Fruit fly (Drosophila melanogaster) whole organism, embryonic: ENCODE data around the gene Fpgs1.

Experiments used
- ATbp ChIP-seq: fragments of 200-800 bp; sonication (Bioruptor generic); optimal IDR thresholded peaks from 2 replicates; lab custom pipeline; 2017; ENCODE audit warnings: missing biosample characterization, mild to moderate bottlenecking, missing genetic modification characterization, missing genetic modification reagents
- C15 ChIP-seq: fragments of 200-800 bp; sonication (Bioruptor generic); IDR thresholded peaks from 3 replicates; pipeline ENCODE4 v1.3.6; 2022; ENCODE audit warnings: missing biosample characterization, missing genetic modification characterization
- CG11504 ChIP-seq: fragments of 200-800 bp; sonication (Bioruptor generic); optimal IDR thresholded peaks from 3 replicates; lab custom pipeline; 2019; ENCODE audit warnings: missing biosample characterization, mild to moderate bottlenecking, missing genetic modification characterization, moderate library complexity
- CG12104 ChIP-seq: fragments of 200-800 bp; sonication (Bioruptor generic); optimal IDR thresholded peaks from 3 replicates; lab custom pipeline; 2016; ENCODE audit warnings: missing biosample characterization, missing genetic modification characterization
- CG12299 ChIP-seq: fragments of 200-800 bp; sonication (Bioruptor generic); optimal IDR thresholded peaks from 2 replicates; lab custom pipeline; 2018; ENCODE audit warnings: missing biosample characterization, mild to moderate bottlenecking, missing genetic modification characterization
- CG1233 ChIP-seq: fragments of 200-800 bp; sonication (Bioruptor generic); optimal IDR thresholded peaks from 4 replicates; lab custom pipeline; 2018; ENCODE audit warnings: missing biosample characterization, mild to moderate bottlenecking, missing genetic modification characterization
- CG12659 ChIP-seq: fragments of 200-800 bp; sonication (Bioruptor generic); optimal IDR thresholded peaks from 3 replicates; lab custom pipeline; 2017; ENCODE audit warnings: mild to moderate bottlenecking, missing biosample characterization, missing genetic modification reagents, missing genetic modification characterization
- CG12942 ChIP-seq: fragments of 200-800 bp; sonication (Bioruptor generic); optimal IDR thresholded peaks from 3 replicates; lab custom pipeline; 2016; ENCODE audit warnings: missing biosample characterization, missing genetic modification characterization
- CG15601 ChIP-seq: fragments of 200-800 bp; sonication (Bioruptor generic); optimal IDR thresholded peaks from 3 replicates; lab custom pipeline; 2019; ENCODE audit warnings: missing biosample characterization, mild to moderate bottlenecking, missing genetic modification characterization, moderate library complexity
- CG1602 ChIP-seq: fragments of 200-800 bp; sonication (Bioruptor generic); optimal IDR thresholded peaks from 3 replicates; lab custom pipeline; 2016; ENCODE audit warnings: missing biosample characterization, missing genetic modification characterization
- CG17361 ChIP-seq: fragments of 200-800 bp; sonication (Bioruptor generic); IDR thresholded peaks from 3 replicates; pipeline ENCODE4 v1.3.6; 2022; ENCODE audit warnings: missing biosample characterization, missing genetic modification characterization
- CG17829 ChIP-seq: fragments of 200-800 bp; optimal IDR thresholded peaks from 2 replicates; lab custom pipeline; 2019; ENCODE audit warnings: missing biosample characterization, mild to moderate bottlenecking, missing genetic modification characterization, moderate library complexity
- CG2129 ChIP-seq: fragments of 200-800 bp; sonication (Bioruptor generic); IDR thresholded peaks from 2 replicates; pipeline ENCODE4 v1.3.6; 2022; ENCODE audit warnings: missing biosample characterization, missing genetic modification characterization; ENCODE audit not compliant: partially characterized antibody
- CG30020 ChIP-seq: fragments of 200-800 bp; optimal IDR thresholded peaks from 2 replicates; lab custom pipeline; 2019; ENCODE audit warnings: missing biosample characterization, mild to moderate bottlenecking, missing genetic modification characterization, moderate library complexity
- CG31365 ChIP-seq: fragments of 200-800 bp; sonication (Bioruptor generic); optimal IDR thresholded peaks from 2 replicates; lab custom pipeline; 2018; ENCODE audit warnings: missing biosample characterization, mild to moderate bottlenecking, missing genetic modification characterization
- CG34224 ChIP-seq: fragments of 200-800 bp; sonication (Bioruptor generic); IDR thresholded peaks from 3 replicates; pipeline ENCODE4 v1.3.6; 2022; ENCODE audit warnings: missing biosample characterization, missing genetic modification characterization; ENCODE audit not compliant: partially characterized antibody
- CG5953 ChIP-seq: fragments of 200-800 bp; sonication (Bioruptor generic); IDR thresholded peaks from 2 replicates; pipeline ENCODE4 v1.3.6; 2022; ENCODE audit warnings: missing biosample characterization, missing genetic modification characterization
- CG6272 ChIP-seq: fragments of 200-800 bp; sonication (Bioruptor generic); IDR thresholded peaks from 2 replicates; pipeline ENCODE4 v1.3.6; 2022; ENCODE audit warnings: missing biosample characterization, missing genetic modification characterization
- CG6765 ChIP-seq: fragments of 200-800 bp; sonication (Bioruptor generic); optimal IDR thresholded peaks from 3 replicates; lab custom pipeline; 2017; ENCODE audit warnings: missing biosample characterization, mild to moderate bottlenecking, missing genetic modification characterization
- CG6854 ChIP-seq: fragments of 200-800 bp; sonication (Bioruptor generic); optimal IDR thresholded peaks from 3 replicates; lab custom pipeline; 2017; ENCODE audit warnings: missing biosample characterization, mild to moderate bottlenecking, missing genetic modification characterization
- CG7745 ChIP-seq: fragments of 200-800 bp; sonication (Bioruptor generic); optimal IDR thresholded peaks from 2 replicates; lab custom pipeline; 2018; ENCODE audit warnings: missing biosample characterization, mild to moderate bottlenecking, missing genetic modification characterization, moderate library complexity
- CG8924 ChIP-seq: fragments of 200-800 bp; optimal IDR thresholded peaks from 3 replicates; lab custom pipeline; 2019; ENCODE audit warnings: missing biosample characterization, mild to moderate bottlenecking, missing genetic modification characterization, moderate library complexity
- CrebB ChIP-seq: fragments of 200-800 bp; sonication (Bioruptor generic); optimal IDR thresholded peaks from 3 replicates; lab custom pipeline; 2018; ENCODE audit warnings: missing biosample characterization, mild to moderate bottlenecking, missing genetic modification characterization
- Deaf1 ChIP-seq: fragments of 200-800 bp; optimal IDR thresholded peaks from 3 replicates; lab custom pipeline; 2019; ENCODE audit warnings: missing biosample characterization, mild to moderate bottlenecking, missing genetic modification characterization, moderate library complexity
- Dref ChIP-seq: fragments of 200-800 bp; sonication (Bioruptor generic); IDR thresholded peaks from 2 replicates; pipeline ENCODE4 v1.3.6; 2022; ENCODE audit warnings: missing biosample characterization, missing genetic modification characterization
- E2f2 ChIP-seq: fragments of 200-800 bp; sonication (Bioruptor generic); IDR thresholded peaks from 2 replicates; pipeline ENCODE4 v1.3.6; 2022; ENCODE audit warnings: missing biosample characterization, missing genetic modification characterization
- Fer3 ChIP-seq: fragments of 200-800 bp; sonication (Bioruptor generic); optimal IDR thresholded peaks from 2 replicates; lab custom pipeline; 2018; ENCODE audit warnings: missing biosample characterization, mild to moderate bottlenecking, missing genetic modification characterization, moderate library complexity
- Gug ChIP-seq: fragments of 200-800 bp; sonication (Bioruptor generic); IDR thresholded peaks from 4 replicates; pipeline ENCODE4 v1.3.6; 2022; ENCODE audit warnings: missing biosample characterization, missing genetic modification characterization
- Kr ChIP-seq: fragments of 200-800 bp; sonication (Bioruptor generic); optimal IDR thresholded peaks from 2 replicates; lab custom pipeline; 2017; ENCODE audit warnings: missing biosample characterization, mild to moderate bottlenecking, missing genetic modification characterization
- Meics ChIP-seq: fragments of 200-800 bp; sonication (Bioruptor generic); optimal IDR thresholded peaks from 2 replicates; lab custom pipeline; 2017; ENCODE audit warnings: missing biosample characterization, mild to moderate bottlenecking, missing genetic modification characterization
- Side ChIP-seq: fragments of 200-800 bp; sonication (Bioruptor generic); optimal IDR thresholded peaks from 2 replicates; lab custom pipeline; 2016; ENCODE audit warnings: missing biosample characterization, missing genetic modification characterization
- cg ChIP-seq: fragments of 200-800 bp; sonication (Bioruptor generic); optimal IDR thresholded peaks from 3 replicates; lab custom pipeline; 2019; ENCODE audit warnings: missing biosample characterization, mild to moderate bottlenecking, missing genetic modification characterization, moderate library complexity
- chif ChIP-seq, 2 experiments: fragments of 200-800 bp; sonication (Bioruptor generic); optimal IDR thresholded peaks; 3 replicates each; lab custom pipeline; 2016; ENCODE audit warnings: missing biosample characterization in 2 of 2, missing genetic modification characterization in 2 of 2
- croc ChIP-seq: fragments of 200-800 bp; sonication (Bioruptor generic); conservative IDR thresholded peaks from 3 replicates; pipeline ENCODE4 v1.3.6; 2022; ENCODE audit warnings: missing biosample characterization, missing genetic modification characterization
- crol ChIP-seq: fragments of 200-800 bp; sonication (Bioruptor generic); IDR thresholded peaks from 2 replicates; pipeline ENCODE4 v1.3.6; 2022; ENCODE audit warnings: missing biosample characterization, missing genetic modification characterization
- disco-r ChIP-seq: fragments of 200-800 bp; sonication (Bioruptor generic); optimal IDR thresholded peaks from 2 replicates; lab custom pipeline; 2016; ENCODE audit warnings: missing biosample characterization, missing genetic modification characterization
- dmrt11E ChIP-seq: fragments of 200-800 bp; sonication (Bioruptor generic); optimal IDR thresholded peaks from 3 replicates; lab custom pipeline; 2018; ENCODE audit warnings: missing biosample characterization, mild to moderate bottlenecking, missing genetic modification characterization, moderate library complexity
- inv ChIP-seq: fragments of 200-800 bp; sonication (Bioruptor generic); IDR thresholded peaks from 2 replicates; pipeline ENCODE4 v1.3.6; 2022; ENCODE audit warnings: missing biosample characterization, missing genetic modification characterization; ENCODE audit not compliant: partially characterized antibody
- lab ChIP-seq: fragments of 200-800 bp; sonication (Bioruptor generic); optimal IDR thresholded peaks from 3 replicates; lab custom pipeline; 2017; ENCODE audit warnings: missing biosample characterization, missing genetic modification characterization, mild to moderate bottlenecking, moderate library complexity, missing genetic modification reagents
- lbe ChIP-seq: fragments of 200-800 bp; sonication (Bioruptor generic); optimal IDR thresholded peaks from 2 replicates; lab custom pipeline; 2016; ENCODE audit warnings: missing biosample characterization, mild to moderate bottlenecking, missing genetic modification characterization
- mam ChIP-seq: fragments of 200-800 bp; sonication (Bioruptor generic); optimal IDR thresholded peaks from 3 replicates; lab custom pipeline; 2016; ENCODE audit warnings: missing biosample characterization, missing genetic modification characterization
- nerfin-1 ChIP-seq: fragments of 200-800 bp; sonication (Bioruptor generic); optimal IDR thresholded peaks from 3 replicates; lab custom pipeline; 2019; ENCODE audit warnings: missing biosample characterization, mild to moderate bottlenecking, missing genetic modification characterization, moderate library complexity
- pita ChIP-seq: fragments of 200-800 bp; sonication (Bioruptor generic); optimal IDR thresholded peaks from 2 replicates; lab custom pipeline; 2017; ENCODE audit warnings: missing biosample characterization, mild to moderate bottlenecking, missing genetic modification characterization
- prd ChIP-seq, 3 experiments: fragments of >200 bp in 2 of 3; fragments of 200-800 bp in 1 of 3; sonication (Bioruptor generic) in 1 of 3; optimal IDR thresholded peaks in 2 of 3; IDR thresholded peaks in 1 of 3; 2 replicates in 2 of 3; 3 replicates in 1 of 3; pipeline versions ENCODE4 v1.3.6 to Lab custom; 2017 to 2022; ENCODE audit warnings: missing biosample characterization in 1 of 3, missing genetic modification characterization in 1 of 3
- seq ChIP-seq: fragments of 200-800 bp; sonication (Bioruptor generic); IDR thresholded peaks from 2 replicates; pipeline ENCODE4 v1.3.6; 2022; ENCODE audit warnings: missing biosample characterization, missing genetic modification characterization
- toy ChIP-seq: fragments of 200-800 bp; sonication (Bioruptor generic); IDR thresholded peaks from 2 replicates; pipeline ENCODE4 v1.3.6; 2022; ENCODE audit warnings: missing biosample characterization, missing genetic modification characterization
- wek ChIP-seq: fragments of 200-800 bp; sonication (Bioruptor generic); optimal IDR thresholded peaks from 3 replicates; lab custom pipeline; 2018; ENCODE audit warnings: missing biosample characterization, mild to moderate bottlenecking, missing genetic modification characterization, moderate library complexity
- zfh1 ChIP-seq: fragments of 200-800 bp; sonication (Bioruptor generic); IDR thresholded peaks from 3 replicates; pipeline ENCODE4 v1.3.6; 2022; ENCODE audit warnings: missing biosample characterization, missing genetic modification characterization

Fpgs1 gene

DNA sequence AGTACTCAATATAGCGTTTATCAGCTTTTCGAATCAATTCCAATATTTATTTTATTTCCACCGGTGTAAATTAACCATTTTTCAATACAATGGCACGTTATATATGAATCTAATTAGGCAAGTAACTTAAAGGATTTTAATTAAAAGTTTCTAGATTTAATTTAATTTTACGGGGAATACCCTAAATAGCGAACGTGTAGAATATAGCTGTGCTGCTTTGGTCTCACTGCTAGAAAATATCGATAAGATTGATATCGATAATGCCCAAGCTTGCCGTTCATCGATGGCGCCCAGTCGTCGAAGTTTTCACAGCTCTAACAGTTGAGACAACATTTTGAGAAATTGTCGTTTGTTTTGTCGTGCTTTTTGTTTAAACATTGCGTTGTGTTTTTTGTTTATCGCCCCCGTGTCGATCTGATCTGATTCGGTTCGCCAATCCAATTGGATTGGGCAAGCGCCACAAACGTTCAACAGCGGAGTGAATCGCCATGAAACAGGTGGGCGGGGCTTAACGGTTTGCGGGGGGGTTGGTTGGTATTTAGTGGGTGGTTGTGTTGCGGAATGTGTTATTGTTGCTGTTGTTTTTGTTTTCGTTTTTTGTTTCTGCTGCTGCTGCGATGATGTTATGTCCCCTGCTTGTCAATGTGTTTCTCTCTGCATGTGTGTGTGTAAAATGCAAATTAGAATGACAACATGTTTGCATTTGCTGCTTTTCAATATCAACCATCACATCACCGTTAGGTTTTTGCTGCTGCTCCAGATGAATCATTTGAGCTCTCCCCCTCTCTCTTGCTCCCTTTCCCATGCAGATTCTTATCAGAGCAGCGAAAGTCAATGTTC, 19.9 kb downstream of the Fpgs1 start, which contains the start of gene Tomosyn (continued):
- TF ChIP-seq CG30020 (tag; lab: Kevin White, UChicago) = peak; percentile 14
- no peak for TF ChIP-seq zfh1 (GFP tag; lab: Robert Waterston, UW)
- TF ChIP-seq CG1602 (GFP tag; lab: Kevin White, UChicago) = no peak
- no peak for TF ChIP-seq C15 (GFP tag; lab: Robert Waterston, UW)
- TF ChIP-seq E2f2 = peak; percentile 44; the same call in 1 of the 2 replicates
- TF ChIP-seq Kr (GFP tag; lab: Kevin White, UChicago) = no peak
- no peak for TF ChIP-seq Gug (GFP tag; lab: Robert Waterston, UW)
- peak; percentile 33; the same call in 1 of the 2 replicates for TF ChIP-seq CG2129
- peak; percentile 66 for TF ChIP-seq CG12659 (GFP tag; lab: Kevin White, UChicago)
- TF ChIP-seq toy (GFP tag; lab: Robert Waterston, UW) = no peak
- TF ChIP-seq lbe (GFP tag; lab: Kevin White, UChicago) = no peak
- TF ChIP-seq CG5953 = no peak
- TF ChIP-seq CG12942 = peak; percentile 2
- peak; percentile 69 for TF ChIP-seq inv (GFP tag; lab: Robert Waterston, UW)
- TF ChIP-seq croc = no peak; the same call in 2 of the 3 replicates
- TF ChIP-seq Deaf1 (tag; lab: Kevin White, UChicago) = no peak
- TF ChIP-seq CG8924 (tag; lab: Kevin White, UChicago) = peak; percentile 64
- no peak for TF ChIP-seq CrebB (tag; lab: Kevin White, UChicago)
- peak; percentile 7 for TF ChIP-seq Fer3 (tag; lab: Kevin White, UChicago)
- TF ChIP-seq chif (GFP tag; optimal IDR thresholded peaks at IDR 0.05; lab: Kevin White, UChicago) = peak in 1 of 2 experiments; percentile 28
- TF ChIP-seq lab = peak; percentile 46
- TF ChIP-seq wek = peak; percentile 94
- TF ChIP-seq CG6765 = no peak
- peak; percentile 32 for TF ChIP-seq mam (GFP tag; lab: Kevin White, UChicago)
- no peak for TF ChIP-seq CG6854 (GFP tag; lab: Kevin White, UChicago)
- 0 out of 2 replicates have a peak, but pooled peaks have one; percentile 15 for TF ChIP-seq CG6272 (GFP tag; lab: Robert Waterston, UW)
- no peak for TF ChIP-seq disco-r (GFP tag; lab: Kevin White, UChicago)
- no peak for TF ChIP-seq pita (GFP tag; lab: Kevin White, UChicago)
- no peak for TF ChIP-seq ATbp (GFP tag; lab: Kevin White, UChicago)
- TF ChIP-seq CG1233 (GFP tag; lab: Kevin White, UChicago) = no peak
- TF ChIP-seq CG12104 (GFP tag; lab: Kevin White, UChicago) = peak; percentile 0
- TF ChIP-seq cg (GFP tag; lab: Kevin White, UChicago) = peak; percentile 28
- TF ChIP-seq Meics (GFP tag; lab: Kevin White, UChicago) = peak; percentile 20
- TF ChIP-seq Dref (GFP tag; lab: Robert Waterston, UW) = peak; percentile 93
- peak; percentile 96 for TF ChIP-seq nerfin-1 (tag; lab: Kevin White, UChicago)
- peak; percentile 78 for TF ChIP-seq CG34224 (GFP tag; lab: Robert Waterston, UW)
- peak; percentile 65 for TF ChIP-seq CG11504
- no peak for TF ChIP-seq seq (GFP tag; lab: Robert Waterston, UW)
- TF ChIP-seq CG7745 (tag; lab: Kevin White, UChicago) = no peak
- no peak for TF ChIP-seq CG15601
- TF ChIP-seq prd (optimal IDR thresholded peaks at IDR 0.05; lab: Kevin White, UChicago) = no peak
- TF ChIP-seq prd (GFP tag; IDR thresholded peaks at IDR 0.05; lab: Robert Waterston, UW) = peak; percentile 41; the same call in 1 of the 3 replicates
- TF ChIP-seq dmrt11E (tag; lab: Kevin White, UChicago) = peak; percentile 47
- TF ChIP-seq CG12299 (tag; lab: Kevin White, UChicago) = peak; percentile 26
- TF ChIP-seq CG31365 (tag; lab: Kevin White, UChicago) = no peak
- TF ChIP-seq CG17829 (tag; lab: Kevin White, UChicago) = peak; percentile 62
- TF ChIP-seq CG17361 (GFP tag; lab: Robert Waterston, UW) = peak; percentile 58; the same call in 2 of the 3 replicates
- TF ChIP-seq crol (GFP tag; lab: Robert Waterston, UW) = peak; percentile 84
- TF ChIP-seq Side = peak; percentile 19
